Worm (Caenorhabditis elegans) whole organism, L4/young adult: ENCODE data around the gene R05G6.4.

Source experiments
- W03F9.2 ChIP-seq: fragments of 150-350 bp; optimal IDR thresholded peaks from 2 replicates; lab custom pipeline; 2014; ENCODE audit warnings: missing biosample characterization, missing genetic modification characterization
- dao-5 ChIP-seq: sonication (generic microtip); optimal IDR thresholded peaks from 2 replicates; lab custom pipeline; 2016; ENCODE audit warnings: missing genotype, missing genetic modification characterization, moderate library complexity, missing compliant biosample characterization
- him-1 ChIP-seq: sonication (generic microtip); optimal IDR thresholded peaks from 2 replicates; lab custom pipeline; 2016; ENCODE audit warnings: missing genotype, missing genetic modification reagents, missing genetic modification characterization, missing compliant biosample characterization

Gene R05G6.4

ce11 chrIV:7510829-7511228 lies 2.2 kb upstream of the R05G6.4 start:
- TF ChIP-seq him-1 (tag; lab: Kevin White, UChicago) (no peak), W03F9.2 (tag; lab: Kevin White, UChicago) (no peak), dao-5 (tag; lab: Kevin White, UChicago) (no peak)

- TF ChIP-seq W03F9.2 (tag; lab: Kevin White, UChicago): no peak
- no peak for TF ChIP-seq him-1 (tag; lab: Kevin White, UChicago)
- no peak for TF ChIP-seq dao-5 (tag; lab: Kevin White, UChicago)
Observed at ce11 chrIV:7516167-7516566, 3.1 kb downstream of the R05G6.4 start, which contains the start of the genes R05G6.9 and R05G6.3. Gene R05G6.9, minus strand, starts transcription at chrIV:7516267. Gene R05G6.3, plus strand, starts transcription at chrIV:7516552.

ce11 chrIV:7520258-7520657 lies 7.2 kb downstream of the R05G6.4 start:
- TF ChIP-seq dao-5 (tag; lab: Kevin White, UChicago) (no peak), W03F9.2 (tag; lab: Kevin White, UChicago) (no peak), him-1 (tag; lab: Kevin White, UChicago) (no peak)

- TF ChIP-seq W03F9.2 (tag; lab: Kevin White, UChicago) (no peak), dao-5 (tag; lab: Kevin White, UChicago) (no peak), him-1 (tag; lab: Kevin White, UChicago) (no peak)
Observed at ce11 chrIV:7520841-7521240, 7.8 kb downstream of the R05G6.4 start.

- no peak for TF ChIP-seq W03F9.2 (tag; lab: Kevin White, UChicago)
- TF ChIP-seq him-1 (tag; lab: Kevin White, UChicago): no peak
- TF ChIP-seq dao-5 (tag; lab: Kevin White, UChicago): no peak
Observed at ce11 chrIV:7521591-7521990, 8.6 kb downstream of the R05G6.4 start.

- no peak for TF ChIP-seq him-1 (tag; lab: Kevin White, UChicago)
- no peak for TF ChIP-seq dao-5 (tag; lab: Kevin White, UChicago)
- TF ChIP-seq W03F9.2 (tag; lab: Kevin White, UChicago): no peak
Observed at ce11 chrIV:7523744-7524143, 10.7 kb downstream of the R05G6.4 start.

ce11 chrIV:7530226-7531070 lies 17.4 kb downstream of the R05G6.4 start:
- TF ChIP-seq him-1 (tag; lab: Kevin White, UChicago): no peak
- TF ChIP-seq dao-5 (tag; lab: Kevin White, UChicago): no peak
- no peak for TF ChIP-seq W03F9.2 (tag; lab: Kevin White, UChicago)

ce11 chrIV:7532360-7532759 lies 19.3 kb downstream of the R05G6.4 start, which contains the start of gene R05G6.1:
Gene R05G6.1, plus strand, starts transcription at chrIV:7532660.
- TF ChIP-seq him-1 (tag; lab: Kevin White, UChicago): no peak
- TF ChIP-seq W03F9.2 (tag; lab: Kevin White, UChicago): no peak
- no peak for TF ChIP-seq dao-5 (tag; lab: Kevin White, UChicago)

- TF ChIP-seq W03F9.2 (tag; lab: Kevin White, UChicago): no peak
- no peak for TF ChIP-seq dao-5 (tag; lab: Kevin White, UChicago)
- TF ChIP-seq him-1 (tag; lab: Kevin White, UChicago): no peak
Observed at ce11 chrIV:7542485-7543001, 29.5 kb downstream of the R05G6.4 start, which contains the start of gene R05G6.10. Gene R05G6.10, minus strand, starts transcription at chrIV:7542535.

ce11 chrIV:7543662-7544061 lies 30.6 kb downstream of the R05G6.4 start:
- TF ChIP-seq W03F9.2 (tag; lab: Kevin White, UChicago) (no peak), dao-5 (tag; lab: Kevin White, UChicago) (no peak), him-1 (tag; lab: Kevin White, UChicago) (no peak)

- no peak for TF ChIP-seq him-1 (tag; lab: Kevin White, UChicago)
- TF ChIP-seq W03F9.2 (tag; lab: Kevin White, UChicago): no peak
- TF ChIP-seq dao-5 (tag; lab: Kevin White, UChicago): no peak
Observed at ce11 chrIV:7547843-7548578, 35.0 kb downstream of the R05G6.4 start, which contains the start of the genes cdd-2 and oef-1. Gene cdd-2, minus strand, starts transcription at chrIV:7547893. Gene oef-1, plus strand, starts transcription at chrIV:7548417.

- TF ChIP-seq dao-5 (tag; lab: Kevin White, UChicago) (no peak), W03F9.2 (tag; lab: Kevin White, UChicago) (peak; percentile 9)
Observed at ce11 chrIV:7549844-7550243, 36.8 kb downstream of the R05G6.4 start.

ce11 chrIV:7550445-7550844 lies 37.4 kb downstream of the R05G6.4 start, which contains the start of gene pam-1:
Gene pam-1, minus strand, starts transcription at chrIV:7550812.
- TF ChIP-seq W03F9.2 (tag; lab: Kevin White, UChicago) (no peak), him-1 (tag; lab: Kevin White, UChicago) (no peak), dao-5 (tag; lab: Kevin White, UChicago) (no peak)
